Worm (Caenorhabditis elegans) whole organism, L2 larva: ENCODE results near the gene asp-9.

ENCODE experiments used
- C34F6.9 ChIP-seq: fragments of 150-350 bp; optimal IDR thresholded peaks from 2 replicates; lab custom pipeline; 2014; ENCODE audit warnings: missing biosample characterization, missing genetic modification characterization
- F13H6.1 ChIP-seq: sonication (generic microtip); optimal IDR thresholded peaks from 2 replicates; lab custom pipeline; 2016; ENCODE audit warnings: missing genetic modification characterization, missing compliant biosample characterization
- R02D3.7 ChIP-seq: fragments of 150-350 bp; optimal IDR thresholded peaks from 2 replicates; lab custom pipeline; 2014; ENCODE audit warnings: missing biosample characterization, missing genetic modification characterization
- Y55F3AM.14 ChIP-seq: fragments of 200-800 bp; sonication (Bioruptor generic); optimal IDR thresholded peaks from 2 replicates; lab custom pipeline; 2018; ENCODE audit warnings: mild to moderate bottlenecking, missing genetic modification characterization, missing compliant biosample characterization
- ZK546.5 ChIP-seq: sonication (generic microtip); optimal IDR thresholded peaks from 2 replicates; lab custom pipeline; 2017; ENCODE audit warnings: missing biosample characterization, missing genetic modification characterization
- alr-1 ChIP-seq: fragments of 150-350 bp; optimal IDR thresholded peaks from 2 replicates; lab custom pipeline; 2014; ENCODE audit warnings: missing biosample characterization, missing genetic modification characterization
- aly-2 ChIP-seq: fragments of 150-350 bp; optimal IDR thresholded peaks from 2 replicates; lab custom pipeline; 2014; ENCODE audit warnings: missing biosample characterization, missing genetic modification characterization
- ama-1 ChIP-seq: fragments of 150-350 bp; optimal IDR thresholded peaks from 2 replicates; lab custom pipeline; 2018; ENCODE audit warnings: inconsistent platforms
- blmp-1 ChIP-seq: sonication (generic microtip); optimal IDR thresholded peaks from 2 replicates; lab custom pipeline; 2017; ENCODE audit warnings: missing genetic modification characterization, mild to moderate bottlenecking, missing compliant biosample characterization, antibody characterized with exemption, moderate library complexity; ENCODE audit not compliant: insufficient read depth
- ceh-16 ChIP-seq: fragments of 150-350 bp; optimal IDR thresholded peaks from 2 replicates; lab custom pipeline; 2014; ENCODE audit warnings: missing biosample characterization, missing genetic modification characterization
- ceh-82 ChIP-seq: fragments of 150-350 bp; optimal IDR thresholded peaks from 2 replicates; lab custom pipeline; 2014; ENCODE audit warnings: missing biosample characterization, missing genetic modification characterization
- crh-2 ChIP-seq: sonication (generic microtip); optimal IDR thresholded peaks from 2 replicates; lab custom pipeline; 2017; ENCODE audit warnings: missing biosample characterization, missing genetic modification characterization
- dmd-4 ChIP-seq: sonication (generic microtip); optimal IDR thresholded peaks from 2 replicates; lab custom pipeline; 2017; ENCODE audit warnings: missing biosample characterization, missing genetic modification characterization
- egl-27 ChIP-seq: sonication (generic microtip); optimal IDR thresholded peaks from 3 replicates; lab custom pipeline; 2017; ENCODE audit warnings: missing biosample characterization, missing genetic modification reagents, missing genetic modification characterization
- elt-3 ChIP-seq: sonication (generic microtip); optimal IDR thresholded peaks from 2 replicates; lab custom pipeline; 2017; ENCODE audit warnings: missing biosample characterization, missing genetic modification characterization
- fos-1 ChIP-seq: fragments of 150-350 bp; optimal IDR thresholded peaks from 2 replicates; lab custom pipeline; 2014; ENCODE audit warnings: missing biosample characterization, missing genetic modification characterization
- gmeb-1 ChIP-seq: fragments of 150-350 bp; optimal IDR thresholded peaks from 2 replicates; lab custom pipeline; 2014; ENCODE audit warnings: missing biosample characterization, missing genetic modification characterization
- lin-11 ChIP-seq: fragments of 150-350 bp; sonication (generic microtip); optimal IDR thresholded peaks from 2 replicates; lab custom pipeline; 2014; ENCODE audit warnings: missing biosample characterization, missing genetic modification characterization, inconsistent platforms, mixed read lengths
- lin-13 ChIP-seq: fragments of 150-350 bp; optimal IDR thresholded peaks from 2 replicates; lab custom pipeline; 2014; ENCODE audit warnings: missing biosample characterization, missing genetic modification reagents, missing genetic modification characterization
- mab-5 ChIP-seq: fragments of 150-350 bp; optimal IDR thresholded peaks from 2 replicates; lab custom pipeline; 2014; ENCODE audit warnings: missing biosample characterization, missing genetic modification characterization
- mbf-1 ChIP-seq: sonication (generic microtip); optimal IDR thresholded peaks from 2 replicates; lab custom pipeline; 2017; ENCODE audit warnings: missing biosample characterization, missing genetic modification characterization
- mdl-1 ChIP-seq, 2 experiments: fragments of 150-350 bp in 1 of 2; sonication (generic microtip) in 1 of 2; optimal IDR thresholded peaks; 2 replicates each; lab custom pipeline; 2017; ENCODE audit warnings: missing biosample characterization in 2 of 2, missing genetic modification characterization in 2 of 2
- nhr-10 ChIP-seq: sonication (generic microtip); optimal IDR thresholded peaks from 2 replicates; lab custom pipeline; 2017; ENCODE audit warnings: missing biosample characterization, missing genetic modification characterization
- nhr-11 ChIP-seq: fragments of 150-350 bp; optimal IDR thresholded peaks from 2 replicates; lab custom pipeline; 2014; ENCODE audit warnings: missing biosample characterization, missing genetic modification characterization
- nhr-12 ChIP-seq: fragments of 150-350 bp; optimal IDR thresholded peaks from 2 replicates; lab custom pipeline; 2014; ENCODE audit warnings: missing biosample characterization, missing genetic modification characterization
- nhr-21 ChIP-seq: fragments of 150-350 bp; optimal IDR thresholded peaks from 2 replicates; lab custom pipeline; 2014; ENCODE audit warnings: missing biosample characterization, missing genetic modification characterization
- nhr-23 ChIP-seq: fragments of 150-350 bp; optimal IDR thresholded peaks from 2 replicates; lab custom pipeline; 2014; ENCODE audit warnings: missing biosample characterization, missing genetic modification reagents, missing genetic modification characterization
- nhr-237 ChIP-seq: fragments of 150-350 bp; optimal IDR thresholded peaks from 2 replicates; lab custom pipeline; 2014; ENCODE audit warnings: missing biosample characterization, missing genetic modification characterization
- nhr-25 ChIP-seq: fragments of 150-350 bp; sonication (generic microtip); optimal IDR thresholded peaks from 3 replicates; lab custom pipeline; 2014; ENCODE audit warnings: missing biosample characterization, missing genetic modification characterization
- nhr-6 ChIP-seq: fragments of 150-350 bp; optimal IDR thresholded peaks from 2 replicates; lab custom pipeline; 2014; ENCODE audit warnings: missing biosample characterization, missing genetic modification characterization
- peb-1 ChIP-seq: fragments of 150-350 bp; optimal IDR thresholded peaks from 2 replicates; lab custom pipeline; 2014; ENCODE audit warnings: missing biosample characterization, missing genetic modification characterization
- sem-4 ChIP-seq: fragments of 150-350 bp; optimal IDR thresholded peaks from 2 replicates; lab custom pipeline; 2014; ENCODE audit warnings: missing biosample characterization, missing genetic modification reagents, missing genetic modification characterization
- sma-9 ChIP-seq, 2 experiments: fragments of 150-350 bp in 1 of 2; sonication (generic microtip) in 1 of 2; optimal IDR thresholded peaks; 2 replicates each; lab custom pipeline; 2014 to 2016; ENCODE audit warnings: missing genetic modification characterization in 2 of 2, mild to moderate bottlenecking in 1 of 2, missing biosample characterization in 1 of 2, missing compliant biosample characterization in 1 of 2, missing genetic modification reagents in 1 of 2, moderate library complexity in 1 of 2
- snpc-4 ChIP-seq: fragments of 150-350 bp; optimal IDR thresholded peaks from 2 replicates; lab custom pipeline; 2014; ENCODE audit warnings: missing biosample characterization, missing genetic modification characterization
- unc-39 ChIP-seq: fragments of 150-350 bp; optimal IDR thresholded peaks from 2 replicates; lab custom pipeline; 2014; ENCODE audit warnings: missing biosample characterization, missing genetic modification characterization
- unc-55 ChIP-seq: fragments of 150-350 bp; sonication (generic microtip); optimal IDR thresholded peaks from 3 replicates; lab custom pipeline; 2014; ENCODE audit warnings: missing biosample characterization, missing genetic modification reagents, missing genetic modification characterization
- unc-62 ChIP-seq: fragments of 150-350 bp; optimal IDR thresholded peaks from 2 replicates; lab custom pipeline; 2014; ENCODE audit warnings: missing biosample characterization, missing genetic modification reagents, missing genetic modification characterization
- zag-1 ChIP-seq: fragments of 150-350 bp; optimal IDR thresholded peaks from 2 replicates; lab custom pipeline; 2014; ENCODE audit warnings: missing biosample characterization, missing genetic modification characterization
- ztf-1 ChIP-seq: fragments of 200-800 bp; sonication (Bioruptor generic); conservative IDR thresholded peaks from 2 replicates; pipeline ENCODE4 v1.3.6; 2022; ENCODE audit warnings: missing genetic modification characterization, missing compliant biosample characterization
- ztf-4 ChIP-seq: fragments of 150-350 bp; optimal IDR thresholded peaks from 2 replicates; lab custom pipeline; 2014; ENCODE audit warnings: missing biosample characterization, missing genetic modification characterization

The asp-9 gene

ce11 chrIV:6183757-6184156, 1.9 kb upstream of the asp-9 start, which contains the start of gene unc-77:
Gene unc-77 (minus strand): TSS chrIV:6183857.
- TF ChIP-seq ztf-1 (GFP tag; lab: Robert Waterston, UW): no peak
- no peak for TF ChIP-seq sma-9 (GFP tag; optimal IDR thresholded peaks at IDR 0.05; lab: Kevin White, UChicago)
- TF ChIP-seq sma-9 (tag; optimal IDR thresholded peaks at IDR 0.05; lab: Kevin White, UChicago): no peak
- no peak for TF ChIP-seq unc-55 (GFP tag; lab: Kevin White, UChicago)
- no peak for TF ChIP-seq lin-11
- no peak for TF ChIP-seq dmd-4 (tag; lab: Kevin White, UChicago)
- TF ChIP-seq ZK546.5: no peak
- TF ChIP-seq ceh-82: no peak
- TF ChIP-seq ama-1 (lab: Kevin White, UChicago): no peak
- no peak for TF ChIP-seq unc-62 (GFP tag; lab: Kevin White, UChicago)
- TF ChIP-seq ztf-4 (tag; lab: Kevin White, UChicago): no peak

ce11 chrIV:6187160-6187559, 1.5 kb downstream of the asp-9 start:
- no peak for TF ChIP-seq nhr-10 (tag; lab: Kevin White, UChicago)
- TF ChIP-seq crh-2 (tag; lab: Kevin White, UChicago): no peak
- no peak for TF ChIP-seq lin-11
- no peak for TF ChIP-seq nhr-12
- TF ChIP-seq R02D3.7 (tag; lab: Kevin White, UChicago): no peak
- no peak for TF ChIP-seq Y55F3AM.14 (GFP tag; lab: Kevin White, UChicago)
- TF ChIP-seq sem-4: no peak
- TF ChIP-seq nhr-21 (tag; lab: Kevin White, UChicago): no peak
- no peak for TF ChIP-seq zag-1 (tag; lab: Kevin White, UChicago)
- TF ChIP-seq ama-1 (lab: Kevin White, UChicago): no peak
- TF ChIP-seq blmp-1: no peak
- TF ChIP-seq mdl-1 (tag; optimal IDR thresholded peaks at IDR 0.05; lab: Kevin White, UChicago): no peak
- TF ChIP-seq unc-39 (tag; lab: Kevin White, UChicago): no peak
- TF ChIP-seq fos-1 (tag; lab: Kevin White, UChicago): no peak
- no peak for TF ChIP-seq gmeb-1 (tag; lab: Kevin White, UChicago)
- TF ChIP-seq unc-62 (GFP tag; lab: Kevin White, UChicago): no peak
- TF ChIP-seq ceh-82: no peak

- TF ChIP-seq ZK546.5: no peak
- TF ChIP-seq gmeb-1 (tag; lab: Kevin White, UChicago): no peak
- TF ChIP-seq snpc-4 (tag; lab: Kevin White, UChicago): no peak
- TF ChIP-seq alr-1: no peak
- TF ChIP-seq egl-27: no peak
- no peak for TF ChIP-seq nhr-11 (tag; lab: Kevin White, UChicago)
- TF ChIP-seq nhr-6 (tag; lab: Kevin White, UChicago): no peak
- TF ChIP-seq Y55F3AM.14 (GFP tag; lab: Kevin White, UChicago): no peak
- no peak for TF ChIP-seq R02D3.7 (tag; lab: Kevin White, UChicago)
- no peak for TF ChIP-seq nhr-237 (tag; lab: Kevin White, UChicago)
These were observed 14.6 kb downstream of the asp-9 start for ce11 chrIV:6200249-6200648.

- TF ChIP-seq elt-3 (no peak), nhr-10 (tag; lab: Kevin White, UChicago) (no peak), lin-11 (no peak), peb-1 (tag; lab: Kevin White, UChicago) (no peak), ceh-16 (no peak), crh-2 (tag; lab: Kevin White, UChicago) (no peak), nhr-23 (tag; lab: Kevin White, UChicago) (no peak), ceh-82 (no peak), snpc-4 (tag; lab: Kevin White, UChicago) (no peak), C34F6.9 (no peak), F13H6.1 (tag; lab: Kevin White, UChicago) (no peak), aly-2 (tag; lab: Kevin White, UChicago) (no peak), lin-13 (GFP tag; lab: Kevin White, UChicago) (no peak), alr-1 (no peak), nhr-237 (tag; lab: Kevin White, UChicago) (no peak), nhr-25 (no peak), ZK546.5 (no peak), mbf-1 (tag; lab: Kevin White, UChicago) (no peak), unc-39 (tag; lab: Kevin White, UChicago) (no peak), mab-5 (tag; lab: Kevin White, UChicago) (no peak)
These were observed 16.1 kb downstream of the asp-9 start, which contains the start of gene tkr-2 for ce11 chrIV:6201769-6202168. Gene tkr-2 (plus strand): TSS chrIV:6202069.
